Worm (Caenorhabditis elegans): ENCODE data around the gene T04C12.9.

ce11 chrV:11041499-11041898 lies 21.5 kb downstream of the T04C12.9 start, which contains the start of gene C45B11.5:
- no peak for TF ChIP-seq snpc-4 (tag; optimal IDR thresholded peaks at IDR 0.05)
- no peak for TF ChIP-seq peb-1 (tag; optimal IDR thresholded peaks at IDR 0.05)
- no peak for TF ChIP-seq ceh-82 (tag; optimal IDR thresholded peaks at IDR 0.05)
- no peak for TF ChIP-seq lin-11 (tag; optimal IDR thresholded peaks at IDR 0.05)
- no peak for TF ChIP-seq zag-1 (tag; optimal IDR thresholded peaks at IDR 0.05)
- no peak for TF ChIP-seq fos-1 (tag; optimal IDR thresholded peaks at IDR 0.05)
